Fruit fly (Drosophila melanogaster) whole organism, embryonic: ENCODE data around the gene Egfrap.

Source experiments
- Adf1 ChIP-seq: fragments of 200-800 bp; sonication (Bioruptor generic); IDR thresholded peaks from 2 replicates; pipeline ENCODE4 v1.3.6; 2022; ENCODE audit warnings: missing biosample characterization, missing genetic modification characterization
- CG3847 ChIP-seq: fragments of 200-800 bp; sonication (Bioruptor generic); IDR thresholded peaks from 2 replicates; pipeline ENCODE4 v1.3.6; 2022; ENCODE audit warnings: missing biosample characterization, missing genetic modification characterization
- CkIIα-i1 ChIP-seq: fragments of 200-800 bp; sonication (Bioruptor generic); IDR thresholded peaks from 2 replicates; pipeline ENCODE4 v1.3.6; 2022; ENCODE audit warnings: missing biosample characterization, missing genetic modification characterization
- Ets97D ChIP-seq: fragments of 200-800 bp; sonication (Bioruptor generic); optimal IDR thresholded peaks from 3 replicates; lab custom pipeline; 2016; ENCODE audit warnings: missing biosample characterization, missing genetic modification characterization
- Taf1 ChIP-seq: fragments of 200-800 bp; sonication (Bioruptor generic); IDR thresholded peaks from 2 replicates; pipeline ENCODE4 v1.3.6; 2022; ENCODE audit warnings: missing biosample characterization, missing genetic modification characterization
- sisA ChIP-seq: fragments of 200-800 bp; sonication (Bioruptor generic); IDR thresholded peaks from 2 replicates; pipeline ENCODE4 v1.3.6; 2022; ENCODE audit warnings: missing biosample characterization, missing genetic modification characterization

DNA sequence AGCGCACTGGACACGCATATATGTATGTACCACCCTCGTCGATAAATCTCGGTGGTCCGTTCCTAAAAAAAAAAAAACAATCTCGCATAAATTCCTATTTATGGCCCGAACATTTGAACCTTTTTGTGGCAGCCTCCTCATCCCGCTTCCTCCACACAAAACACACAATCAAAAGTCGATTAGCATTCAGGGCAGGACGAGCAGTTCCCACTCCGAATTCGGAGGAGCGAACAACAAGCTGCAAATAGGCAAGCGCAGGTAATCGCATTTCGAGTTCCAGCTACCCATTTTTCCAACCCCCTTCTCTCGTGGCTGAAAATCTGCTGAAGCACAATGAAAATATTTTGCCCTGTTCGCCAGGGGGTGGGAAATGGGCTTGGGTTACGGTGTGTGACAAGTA lies 58.6 kb downstream of the Egfrap start:
- TF ChIP-seq Taf1 (GFP tag; lab: Robert Waterston, UW) (no peak), CG3847 (GFP tag; lab: Robert Waterston, UW) (no peak), Ets97D (GFP tag; lab: Kevin White, UChicago) (no peak), sisA (GFP tag; lab: Robert Waterston, UW) (no peak), CkIIα-i1 (GFP tag; lab: Robert Waterston, UW) (no peak), Adf1 (GFP tag; lab: Robert Waterston, UW) (no peak)
